Fruit fly (Drosophila melanogaster): Measurements from ENCODE around the gene CG7394.

DNA sequence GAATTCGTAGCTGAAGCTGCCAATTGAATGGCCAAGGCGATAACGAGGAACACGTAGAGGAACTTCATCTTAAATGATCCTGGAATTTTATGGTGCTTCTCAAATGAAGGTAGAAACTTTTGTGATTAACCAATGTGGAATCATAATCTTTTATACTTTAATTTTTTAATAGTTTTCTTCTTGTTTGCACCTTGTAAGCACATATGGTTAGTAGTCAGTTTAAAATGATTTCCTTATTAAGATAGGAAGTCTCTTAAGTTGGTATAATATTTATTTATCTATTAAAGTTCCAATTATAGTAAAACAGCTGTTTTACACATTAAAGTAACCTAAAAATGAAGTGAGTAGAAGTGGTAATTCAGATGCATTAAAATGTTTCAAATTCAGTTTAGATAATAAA lies 19.1 kb downstream of the CG7394 start, which contains the start of gene CG43391:
- TF ChIP-seq psq (optimal IDR thresholded peaks at IDR 0.05) = no peak
- no peak for TF ChIP-seq pan (optimal IDR thresholded peaks at IDR 0.05)
- no peak for TF ChIP-seq CG8478 (optimal IDR thresholded peaks at IDR 0.05)

All from whole organism.